Worm (Caenorhabditis elegans) whole organism, L4/young adult: Measurements from ENCODE around the gene asm-2.

Experiments used
- dao-5 ChIP-seq: sonication (generic microtip); optimal IDR thresholded peaks from 2 replicates; lab custom pipeline; 2016; ENCODE audit warnings: missing genotype, missing genetic modification characterization, moderate library complexity, missing compliant biosample characterization
- him-1 ChIP-seq: sonication (generic microtip); optimal IDR thresholded peaks from 2 replicates; lab custom pipeline; 2016; ENCODE audit warnings: missing genotype, missing genetic modification reagents, missing genetic modification characterization, missing compliant biosample characterization

ce11 chrX:11368417-11368816 is 44.4 kb upstream of the asm-2 start, which contains the start of gene ttyh-1:
- TF ChIP-seq him-1: no peak
- TF ChIP-seq dao-5 (tag; lab: Kevin White, UChicago): no peak
